Fruit fly (Drosophila melanogaster): ENCODE results near the gene CG18284.

DNA sequence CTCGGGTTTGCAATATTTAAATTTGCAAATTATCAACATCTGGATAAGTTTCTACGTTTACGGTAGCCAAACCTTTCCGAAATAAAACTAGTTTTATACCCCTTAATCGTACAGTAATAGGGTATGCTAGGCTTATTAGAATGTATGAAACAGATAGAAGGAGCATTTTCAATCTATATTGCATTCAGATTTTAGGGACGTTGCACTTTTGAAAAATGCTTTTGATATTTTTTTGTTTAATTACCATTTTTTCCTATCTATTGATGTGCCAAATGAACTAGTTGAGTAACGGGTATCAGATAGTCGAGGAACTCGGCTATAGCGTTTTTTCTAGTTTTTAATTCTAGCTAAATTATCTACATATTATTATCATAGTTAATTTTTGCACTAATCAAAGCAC lies 39.1 kb downstream of the CG18284 start:
- TF ChIP-seq fd96Ca (GFP tag; IDR thresholded peaks at IDR 0.05), result no peak
- no peak for TF ChIP-seq CG17806 (tag; optimal IDR thresholded peaks at IDR 0.05)
- no peak for TF ChIP-seq rn (GFP tag; IDR thresholded peaks at IDR 0.05)
